Fruit fly (Drosophila melanogaster): ENCODE measurements around the gene ouib.

dm6 chr3R:8769094-8769493 lies 43.8 kb downstream of the ouib start, which contains the start of gene CG8236:
- TF ChIP-seq h (optimal IDR thresholded peaks at IDR 0.05) (no peak), psq (optimal IDR thresholded peaks at IDR 0.05) (no peak), Myc (optimal IDR thresholded peaks at IDR 0.05) (no peak), insv (optimal IDR thresholded peaks at IDR 0.05) (no peak), ttk (optimal IDR thresholded peaks at IDR 0.05) (no peak)

Data from Kc167 (cell line).